Worm (Caenorhabditis elegans) whole organism, L4 larva: ENCODE data around the gene let-805.

Experiments
- F10B5.3 ChIP-seq: sonication (generic microtip); optimal IDR thresholded peaks from 2 replicates; lab custom pipeline; 2016; ENCODE audit warnings: mild to moderate bottlenecking, missing genetic modification characterization, missing compliant biosample characterization
- ZK546.5 ChIP-seq, 2 experiments: sonication (generic microtip); optimal IDR thresholded peaks; 2 replicates each; lab custom pipeline; 2017; ENCODE audit warnings: missing biosample characterization in 2 of 2, missing genetic modification characterization in 2 of 2
- arid-1 ChIP-seq: fragments of 200-800 bp; sonication (Bioruptor generic); conservative IDR thresholded peaks from 2 replicates; pipeline ENCODE4 v1.3.6; 2022; ENCODE audit warnings: missing genetic modification reagents, missing genetic modification characterization, missing compliant biosample characterization
- ceh-28 ChIP-seq: fragments of 150-350 bp; optimal IDR thresholded peaks from 2 replicates; lab custom pipeline; 2014; ENCODE audit warnings: missing biosample characterization, missing genetic modification reagents, missing genetic modification characterization
- ces-1 ChIP-seq: fragments of 150-350 bp; sonication (generic microtip); optimal IDR thresholded peaks from 4 replicates; lab custom pipeline; 2014; ENCODE audit warnings: missing biosample characterization, missing genetic modification reagents, missing genetic modification characterization
- fkh-10 ChIP-seq: fragments of 150-350 bp; optimal IDR thresholded peaks from 2 replicates; lab custom pipeline; 2014; ENCODE audit warnings: missing biosample characterization, missing genetic modification reagents, missing genetic modification characterization
- lin-15B ChIP-seq: fragments of 150-350 bp; sonication (generic microtip); optimal IDR thresholded peaks from 3 replicates; lab custom pipeline; 2014; ENCODE audit warnings: missing biosample characterization, missing genetic modification characterization
- mep-1 ChIP-seq: fragments of 150-350 bp; sonication (generic microtip); optimal IDR thresholded peaks from 3 replicates; lab custom pipeline; 2014; ENCODE audit warnings: missing biosample characterization, missing genetic modification characterization
- nhr-76 ChIP-seq: fragments of 150-350 bp; optimal IDR thresholded peaks from 2 replicates; lab custom pipeline; 2014; ENCODE audit warnings: missing biosample characterization, missing genetic modification characterization
- nhr-77 ChIP-seq: fragments of 150-350 bp; optimal IDR thresholded peaks from 2 replicates; lab custom pipeline; 2014; ENCODE audit warnings: missing biosample characterization, missing genetic modification characterization
- set-16 ChIP-seq: fragments of 200-800 bp; sonication (Bioruptor generic); IDR thresholded peaks from 2 replicates; pipeline ENCODE4 v1.3.6; 2022; ENCODE audit warnings: missing genetic modification reagents, missing genetic modification characterization, missing compliant biosample characterization
- spr-3 ChIP-seq: fragments of 200-800 bp; sonication (Bioruptor generic); optimal IDR thresholded peaks from 2 replicates; lab custom pipeline; 2018; ENCODE audit warnings: mild to moderate bottlenecking, missing genetic modification characterization, missing compliant biosample characterization
- tra-1 ChIP-seq: fragments of 200-800 bp; sonication (Bioruptor generic); IDR thresholded peaks from 2 replicates; pipeline ENCODE4 v1.3.6; 2022; ENCODE audit warnings: missing genetic modification reagents, missing genetic modification characterization, missing compliant biosample characterization
- unc-39 ChIP-seq: sonication (generic microtip); optimal IDR thresholded peaks from 2 replicates; lab custom pipeline; 2017; ENCODE audit warnings: missing biosample characterization, missing genetic modification characterization

- no peak for TF ChIP-seq ces-1 (GFP tag; lab: Kevin White, UChicago)
- no peak for TF ChIP-seq arid-1 (GFP tag; lab: Robert Waterston, UW)
- no peak for TF ChIP-seq F10B5.3 (tag; lab: Kevin White, UChicago)
- TF ChIP-seq lin-15B (tag; lab: Kevin White, UChicago): no peak
- no peak for TF ChIP-seq mep-1 (tag; lab: Kevin White, UChicago)
- TF ChIP-seq unc-39: no peak
- no peak for TF ChIP-seq ceh-28
- no peak for TF ChIP-seq spr-3 (GFP tag; lab: Kevin White, UChicago)
- no peak for TF ChIP-seq nhr-76
- TF ChIP-seq tra-1 (GFP tag; lab: Robert Waterston, UW): no peak
- no peak for TF ChIP-seq ZK546.5 (tag; optimal IDR thresholded peaks at IDR 0.05; lab: Kevin White, UChicago)
- TF ChIP-seq fkh-10 (GFP tag; lab: Kevin White, UChicago): no peak
- TF ChIP-seq nhr-77: no peak
- TF ChIP-seq set-16: no peak
Measured at ce11 chrIII:2616212-2616611, 41.7 kb upstream of the let-805 start.
